Worm (Caenorhabditis elegans) whole organism, young adult: ENCODE measurements around the gene nhr-142.

ENCODE experiments used
- B0336.3 ChIP-seq: fragments of 200-800 bp; sonication (Bioruptor generic); IDR thresholded peaks from 2 replicates; pipeline ENCODE4 v1.3.6; 2022; ENCODE audit warnings: missing genetic modification characterization, missing compliant biosample characterization
- aptf-3 ChIP-seq: fragments of 200-800 bp; sonication (Bioruptor generic); IDR thresholded peaks from 2 replicates; pipeline ENCODE4 v1.3.6; 2022; ENCODE audit warnings: missing genetic modification characterization, missing compliant biosample characterization
- cebp-1 ChIP-seq, 2 experiments: fragments of 200-800 bp in 1 of 2; sonication (Bioruptor generic) in 1 of 2; sonication (generic microtip) in 1 of 2; IDR thresholded peaks in 1 of 2; optimal IDR thresholded peaks in 1 of 2; 2 replicates each; pipeline versions ENCODE4 v1.3.6 to Lab custom; 2017 to 2022; ENCODE audit warnings: missing compliant biosample characterization in 2 of 2, missing genetic modification characterization in 2 of 2, mild to moderate bottlenecking in 1 of 2, missing genetic modification reagents in 1 of 2, moderate library complexity in 1 of 2
- ceh-100 ChIP-seq: fragments of 200-800 bp; sonication (Bioruptor generic); IDR thresholded peaks from 2 replicates; pipeline ENCODE4 v1.3.6; 2022; ENCODE audit warnings: missing genetic modification reagents, missing genetic modification characterization, missing compliant biosample characterization
- ceh-27 ChIP-seq: fragments of 200-800 bp; sonication (Bioruptor generic); optimal IDR thresholded peaks from 2 replicates; lab custom pipeline; 2018; ENCODE audit warnings: mild to moderate bottlenecking, missing genetic modification characterization, moderate library complexity, missing compliant biosample characterization
- ceh-58 ChIP-seq: fragments of 200-800 bp; sonication (Bioruptor generic); IDR thresholded peaks from 2 replicates; pipeline ENCODE4 v1.3.6; 2022; ENCODE audit warnings: missing genetic modification characterization, missing compliant biosample characterization
- ceh-91 ChIP-seq: fragments of 200-800 bp; sonication (Bioruptor generic); IDR thresholded peaks from 2 replicates; pipeline ENCODE4 v1.3.6; 2022; ENCODE audit warnings: missing genetic modification reagents, missing genetic modification characterization, missing compliant biosample characterization
- dpl-1 ChIP-seq: fragments of 150-350 bp; optimal IDR thresholded peaks from 2 replicates; lab custom pipeline; 2014; ENCODE audit warnings: missing biosample characterization, missing genetic modification reagents, missing genetic modification characterization
- lin-35 ChIP-seq, 3 experiments: fragments of 150-350 bp in 2 of 3; sonication (generic microtip) in 1 of 3; optimal IDR thresholded peaks; 2 replicates each; lab custom pipeline; 2014 to 2018; ENCODE audit warnings: missing biosample characterization in 3 of 3, missing genetic modification characterization in 3 of 3, missing genetic modification reagents in 3 of 3
- lin-40 ChIP-seq: sonication (generic microtip); optimal IDR thresholded peaks from 2 replicates; lab custom pipeline; 2016; ENCODE audit warnings: missing genetic modification characterization, mild to moderate bottlenecking, missing compliant biosample characterization, missing genotype, missing genetic modification reagents
- nhr-90 ChIP-seq: sonication (generic microtip); optimal IDR thresholded peaks from 2 replicates; lab custom pipeline; 2016; ENCODE audit warnings: missing genotype, mild to moderate bottlenecking, missing genetic modification characterization, missing compliant biosample characterization
- zim-3 ChIP-seq: sonication (generic microtip); optimal IDR thresholded peaks from 2 replicates; lab custom pipeline; 2017; ENCODE audit warnings: mild to moderate bottlenecking, missing genetic modification characterization, moderate library complexity, missing compliant biosample characterization

DNA sequence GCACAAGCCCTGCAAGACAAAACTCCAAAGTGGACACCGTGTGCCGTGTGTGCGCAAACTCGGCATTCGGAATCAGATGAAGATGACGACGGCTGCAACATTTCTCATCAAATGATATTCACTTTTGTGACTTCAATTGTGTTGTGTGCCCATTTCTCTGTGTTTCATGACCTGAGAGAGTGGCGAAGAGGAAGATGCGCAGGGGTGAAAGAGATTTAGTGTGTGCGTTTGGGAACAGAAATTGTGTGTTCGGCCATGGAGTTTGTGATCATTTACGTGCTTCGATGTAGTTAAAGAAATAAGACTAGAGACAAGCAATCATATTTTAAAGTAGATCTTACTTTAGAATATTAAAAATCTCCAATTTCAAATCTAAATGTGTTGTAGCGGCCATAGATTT, 1.7 kb downstream of the nhr-142 start:
- no peak for TF ChIP-seq lin-40 (tag; lab: Kevin White, UChicago)
- no peak for TF ChIP-seq ceh-58
- TF ChIP-seq cebp-1 (GFP tag; IDR thresholded peaks at IDR 0.05; lab: Robert Waterston, UW): no peak
- TF ChIP-seq cebp-1 (tag; optimal IDR thresholded peaks at IDR 0.05; lab: Kevin White, UChicago): no peak
- no peak for TF ChIP-seq nhr-90
- no peak for TF ChIP-seq zim-3 (tag; lab: Kevin White, UChicago)
- TF ChIP-seq lin-35 (GFP tag; optimal IDR thresholded peaks at IDR 0.05; lab: Kevin White, UChicago): no peak
- TF ChIP-seq dpl-1: no peak
- TF ChIP-seq aptf-3 (GFP tag; lab: Robert Waterston, UW): no peak
- TF ChIP-seq ceh-100: no peak
- no peak for TF ChIP-seq ceh-27
- no peak for TF ChIP-seq B0336.3 (GFP tag; lab: Robert Waterston, UW)
- no peak for TF ChIP-seq ceh-91 (GFP tag; lab: Robert Waterston, UW)
